Comparison of ENCODE assay signal across 2 fruit fly cellular contexts in the genomic region with DNA sequence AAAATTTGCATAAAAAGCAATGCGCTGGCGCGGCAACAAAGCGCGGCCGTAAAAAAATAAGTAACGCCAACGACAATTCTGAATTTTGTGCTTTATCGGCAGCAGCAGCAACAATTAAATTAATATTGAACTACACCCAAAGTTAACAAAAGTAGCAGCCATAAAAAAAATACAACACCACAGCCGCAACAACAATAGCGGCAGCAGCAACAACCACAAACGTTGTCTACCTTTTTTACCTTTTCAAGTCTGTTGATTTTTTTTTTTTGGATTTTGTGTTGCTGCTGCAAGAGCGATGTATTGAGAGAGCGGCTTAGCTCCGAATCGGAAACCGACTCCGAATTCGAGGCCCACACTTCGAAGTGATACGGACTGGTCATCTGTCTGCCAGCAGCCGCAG.
TF ChIP-seq lines count a peak whose summit lies in the region.

No protein-coding gene starts in this region.

TF ChIP-seq in whole organism, embryonic, 481 proteins besides CTCF, POLR2A, EP300 and RAD21 (continued from another document):
- no peak for TF ChIP-seq CG6765 (GFP tag; optimal IDR thresholded peaks at IDR 0.05; lab: Kevin White, UChicago)
- no peak for TF ChIP-seq CG31441 (GFP tag; IDR thresholded peaks at IDR 0.05; lab: Robert Waterston, UW)
- no peak for TF ChIP-seq CG8089 (GFP tag; optimal IDR thresholded peaks at IDR 0.05; lab: Kevin White, UChicago)
- TF ChIP-seq vnd (GFP tag; IDR thresholded peaks at IDR 0.05; lab: Robert Waterston, UW; ENCODE audit: partially characterized antibody) = no peak; the same call in 2 of the 3 replicates
- 0 out of 3 replicates have a peak, but pooled peaks have one; percentile 12 for TF ChIP-seq Doc3 (GFP tag; IDR thresholded peaks at IDR 0.05; lab: Robert Waterston, UW; ENCODE audit: partially characterized antibody)
- TF ChIP-seq CG10267 (tag; optimal IDR thresholded peaks at IDR 0.05; lab: Kevin White, UChicago) = no peak
- no peak for TF ChIP-seq BEAF-32 (GFP tag; optimal IDR thresholded peaks at IDR 0.05; lab: Kevin White, UChicago)
- no peak for TF ChIP-seq tgo (GFP tag; IDR thresholded peaks at IDR 0.05; lab: Robert Waterston, UW)
- TF ChIP-seq slou (GFP tag; optimal IDR thresholded peaks at IDR 0.05; lab: Kevin White, UChicago) = no peak
- TF ChIP-seq luna (GFP tag; optimal IDR thresholded peaks at IDR 0.05; lab: Kevin White, UChicago) = no peak
- TF ChIP-seq CG11247 (GFP tag; IDR thresholded peaks at IDR 0.05; lab: Robert Waterston, UW) = no peak
- TF ChIP-seq Drgx (GFP tag; IDR thresholded peaks at IDR 0.05; lab: Robert Waterston, UW) = peak; percentile 57
- TF ChIP-seq ase (GFP tag; IDR thresholded peaks at IDR 0.05; lab: Robert Waterston, UW) = no peak
- TF ChIP-seq CoRest (tag; optimal IDR thresholded peaks at IDR 0.05; lab: Kevin White, UChicago) = no peak
- peak; percentile 3 for TF ChIP-seq CG11723 (GFP tag; optimal IDR thresholded peaks at IDR 0.05; lab: Kevin White, UChicago)
- TF ChIP-seq odd (GFP tag; optimal IDR thresholded peaks at IDR 0.05; lab: Kevin White, UChicago) = no peak
- peak; percentile 77 for TF ChIP-seq CG4360 (GFP tag; IDR thresholded peaks at IDR 0.05; lab: Robert Waterston, UW)
- TF ChIP-seq YL-1 (GFP tag; optimal IDR thresholded peaks at IDR 0.05; lab: Kevin White, UChicago) = no peak
- TF ChIP-seq CG16779 (GFP tag; IDR thresholded peaks at IDR 0.05; lab: Robert Waterston, UW) = no peak
- TF ChIP-seq kah (GFP tag; optimal IDR thresholded peaks at IDR 0.05; lab: Kevin White, UChicago) = no peak
- no peak for TF ChIP-seq Eip74EF (GFP tag; optimal IDR thresholded peaks at IDR 0.05; lab: Kevin White, UChicago)
- no peak for TF ChIP-seq Hr51 (GFP tag; optimal IDR thresholded peaks at IDR 0.05; lab: Kevin White, UChicago)
- TF ChIP-seq CG8765 (GFP tag; IDR thresholded peaks at IDR 0.05; lab: Robert Waterston, UW) = 0 out of 2 replicates have a peak, but pooled peaks have one; percentile 6
- TF ChIP-seq Lpt (GFP tag; optimal IDR thresholded peaks at IDR 0.05; lab: Kevin White, UChicago) = no peak
- TF ChIP-seq scrt (GFP tag; optimal IDR thresholded peaks at IDR 0.05; lab: Kevin White, UChicago) = no peak
- TF ChIP-seq ro (GFP tag; IDR thresholded peaks at IDR 0.05; lab: Robert Waterston, UW) = no peak
- no peak for TF ChIP-seq CG1792 (GFP tag; optimal IDR thresholded peaks at IDR 0.05; lab: Kevin White, UChicago)
- no peak for TF ChIP-seq Sox100B (GFP tag; optimal IDR thresholded peaks at IDR 0.05; lab: Kevin White, UChicago)
- no peak for TF ChIP-seq Hr78 (GFP tag; optimal IDR thresholded peaks at IDR 0.05; lab: Kevin White, UChicago)
- no peak for TF ChIP-seq CG2202 (tag; optimal IDR thresholded peaks at IDR 0.05; lab: Kevin White, UChicago)
- no peak for TF ChIP-seq CG2116 (GFP tag; optimal IDR thresholded peaks at IDR 0.05; lab: Kevin White, UChicago)
- no peak for TF ChIP-seq CG2129 (GFP tag; IDR thresholded peaks at IDR 0.05; lab: Robert Waterston, UW; ENCODE audit: partially characterized antibody)
- TF ChIP-seq pan (optimal IDR thresholded peaks at IDR 0.05; lab: Kevin White, UChicago) = no peak
- peak in 1 of 2 experiments; percentile 21 for TF ChIP-seq pan (GFP tag; optimal IDR thresholded peaks at IDR 0.05 in 1 of 2, IDR thresholded peaks at IDR 0.05 in 1 of 2)
- TF ChIP-seq slbo (GFP tag; IDR thresholded peaks at IDR 0.05; lab: Robert Waterston, UW) = no peak
- no peak for TF ChIP-seq CG14014 (GFP tag; IDR thresholded peaks at IDR 0.05; lab: Robert Waterston, UW)
- no peak for TF ChIP-seq CG1832 (GFP tag; optimal IDR thresholded peaks at IDR 0.05; lab: Kevin White, UChicago)
- TF ChIP-seq Trl (optimal IDR thresholded peaks at IDR 0.05; lab: Kevin White, UChicago) = peak in 1 of 2 experiments; percentile 12
- no peak for TF ChIP-seq Trl (GFP tag; optimal IDR thresholded peaks at IDR 0.05; lab: Kevin White, UChicago)
- TF ChIP-seq nom (GFP tag; optimal IDR thresholded peaks at IDR 0.05; lab: Kevin White, UChicago) = peak; percentile 79
- TF ChIP-seq sr (GFP tag; IDR thresholded peaks at IDR 0.05; lab: Robert Waterston, UW) = no peak
- no peak for TF ChIP-seq her (GFP tag; optimal IDR thresholded peaks at IDR 0.05; lab: Kevin White, UChicago)
- no peak for TF ChIP-seq eve (GFP tag; optimal IDR thresholded peaks at IDR 0.05; lab: Kevin White, UChicago)
- no peak for TF ChIP-seq yki (optimal IDR thresholded peaks at IDR 0.05; lab: Kevin White, UChicago)

TF ChIP-seq in whole organism, prepupa, 60 proteins besides CTCF, POLR2A, EP300 and RAD21 (continued from another document):
- TF ChIP-seq CG3032 (tag; optimal IDR thresholded peaks at IDR 0.05; lab: Kevin White, UChicago) = no peak
- peak; percentile 10 for TF ChIP-seq fd59A (GFP tag; optimal IDR thresholded peaks at IDR 0.05; lab: Kevin White, UChicago)
- peak; percentile 85 for TF ChIP-seq CG6163 (GFP tag; IDR thresholded peaks at IDR 0.05; lab: Robert Waterston, UW)
- peak; percentile 50 for TF ChIP-seq CG1621 (tag; optimal IDR thresholded peaks at IDR 0.05; lab: Kevin White, UChicago)
- TF ChIP-seq Gug (GFP tag; IDR thresholded peaks at IDR 0.05; lab: Robert Waterston, UW) = peak; percentile 11; the same call in 1 of the 2 replicates
- peak; percentile 36; the same call in 1 of the 3 replicates for TF ChIP-seq CG8119 (GFP tag; IDR thresholded peaks at IDR 0.05; lab: Robert Waterston, UW)
- TF ChIP-seq vri (GFP tag; optimal IDR thresholded peaks at IDR 0.05; lab: Kevin White, UChicago) = no peak
- peak; percentile 40 for TF ChIP-seq CG10669 (GFP tag; optimal IDR thresholded peaks at IDR 0.05; lab: Kevin White, UChicago)
- peak; percentile 53 for TF ChIP-seq CG9139 (GFP tag; optimal IDR thresholded peaks at IDR 0.05; lab: Kevin White, UChicago)
TF ChIP-seq in whole organism, prepupa: peak in this region for 19.
